Fruit fly (Drosophila melanogaster): Measurements from ENCODE around the gene Nulp1.

Gene Nulp1

DNA sequence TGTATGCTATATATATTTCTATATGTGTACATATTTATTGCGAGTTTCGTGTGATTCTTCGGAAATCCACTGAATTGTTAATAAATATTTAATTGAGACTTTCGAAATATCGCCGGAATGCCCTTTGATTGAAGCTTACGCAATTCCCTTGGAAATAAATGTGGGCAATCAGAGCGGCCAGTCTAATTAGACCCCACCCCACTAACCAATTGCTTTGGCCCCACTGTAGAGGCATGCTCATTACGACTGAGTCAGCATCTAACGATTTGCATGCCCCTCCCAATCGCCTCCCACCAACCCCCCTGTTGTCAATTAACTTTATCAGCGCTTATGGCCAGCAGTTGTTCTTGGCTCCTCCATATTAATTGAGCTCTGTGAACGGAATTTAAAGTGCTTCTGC, 6.6 kb downstream of the Nulp1 start:
- TF ChIP-seq Dfd (GFP tag; optimal IDR thresholded peaks at IDR 0.05) (no peak), Hr83 (GFP tag; optimal IDR thresholded peaks at IDR 0.05; ENCODE audit: poor library complexity, severe bottlenecking) (no peak), Rel (GFP tag; optimal IDR thresholded peaks at IDR 0.05) (no peak), Rel (tag; optimal IDR thresholded peaks at IDR 0.05) (no peak), CG9705 (GFP tag; optimal IDR thresholded peaks at IDR 0.05) (no peak), CrebA (GFP tag; optimal IDR thresholded peaks at IDR 0.05; ENCODE audit: borderline replicate concordance) (no peak), woc (GFP tag; optimal IDR thresholded peaks at IDR 0.05) (no peak), usp (GFP tag; optimal IDR thresholded peaks at IDR 0.05) (no peak), Abd-B (GFP tag; optimal IDR thresholded peaks at IDR 0.05) (no peak), sage (GFP tag; optimal IDR thresholded peaks at IDR 0.05) (no peak), pan (optimal IDR thresholded peaks at IDR 0.05) (no peak), sv (GFP tag; optimal IDR thresholded peaks at IDR 0.05) (no peak), tai (GFP tag; optimal IDR thresholded peaks at IDR 0.05) (no peak), Jra (GFP tag; optimal IDR thresholded peaks at IDR 0.05) (no peak), rgr (GFP tag; optimal IDR thresholded peaks at IDR 0.05) (no peak)

DNA sequence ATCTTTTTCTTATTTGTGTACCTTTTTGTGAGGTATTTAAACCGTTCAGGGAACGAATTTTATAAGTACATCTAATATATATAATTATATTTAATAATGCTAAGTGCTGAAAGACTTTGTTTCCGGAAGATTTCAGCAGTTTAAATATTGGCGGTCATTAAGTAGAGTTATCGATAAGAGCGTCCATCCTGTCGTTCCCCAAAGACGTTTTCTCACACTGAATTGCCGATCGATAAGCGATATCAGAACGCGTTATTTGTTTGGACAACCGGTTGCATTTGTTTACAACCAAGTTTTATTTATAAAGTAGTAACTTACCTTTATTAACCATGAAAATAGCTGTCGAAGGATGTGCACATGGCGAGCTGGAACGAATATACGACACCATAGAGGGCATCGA, 11.4 kb downstream of the Nulp1 start, which contains the start of gene ldbr:
Gene ldbr (plus strand): TSS at position 238 of the 400 bp plus-strand sequence.
- TF ChIP-seq woc (GFP tag; optimal IDR thresholded peaks at IDR 0.05) (no peak), rgr (GFP tag; optimal IDR thresholded peaks at IDR 0.05) (peak; percentile 30), foxo (GFP tag; optimal IDR thresholded peaks at IDR 0.05) (peak in 1 of 2 experiments; percentile 44), br (GFP tag; optimal IDR thresholded peaks at IDR 0.05) (peak; percentile 3), jim (GFP tag; optimal IDR thresholded peaks at IDR 0.05) (no peak), tai (GFP tag; optimal IDR thresholded peaks at IDR 0.05) (no peak), Sp1 (GFP tag; optimal IDR thresholded peaks at IDR 0.05) (peak; percentile 21)

DNA sequence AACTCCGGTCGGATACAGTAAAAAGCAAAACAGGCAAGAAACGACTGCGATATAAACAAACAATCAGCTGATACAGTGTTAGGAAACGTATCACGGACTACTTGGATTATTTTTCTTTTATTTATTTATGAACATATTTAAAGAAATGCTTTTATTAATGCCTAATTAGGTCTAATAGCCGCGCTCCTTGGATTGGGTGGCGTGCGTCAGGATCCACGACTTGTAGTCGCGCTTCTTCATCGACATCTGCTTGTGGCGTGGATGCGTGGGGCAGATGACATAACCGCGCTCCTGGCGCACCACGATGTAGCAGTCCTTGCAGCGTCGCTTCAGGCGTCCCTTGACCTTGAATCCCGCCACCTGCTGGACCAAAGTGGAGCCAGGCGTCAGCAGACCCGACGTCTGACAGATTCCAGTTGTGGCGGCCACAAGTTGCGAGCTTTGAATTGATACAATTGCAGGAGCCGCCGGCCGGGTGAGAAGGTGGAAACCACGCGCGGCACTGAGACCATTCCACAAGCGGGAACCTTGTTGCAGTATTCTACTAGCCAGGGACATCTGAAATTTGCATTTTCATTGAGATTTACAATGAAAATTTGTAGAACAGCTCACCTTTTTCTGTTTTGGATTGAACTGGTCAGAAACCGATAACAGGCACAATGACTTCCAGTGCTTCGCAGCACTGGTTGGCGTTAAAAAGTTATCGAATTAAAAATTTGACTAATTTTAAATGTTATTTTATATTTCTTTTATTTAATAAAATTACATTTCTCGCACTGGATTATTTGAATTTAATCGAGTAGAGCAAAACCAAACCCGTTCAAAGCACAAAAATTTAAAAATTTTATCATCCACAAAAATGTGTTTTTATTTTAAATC, 14.6 kb downstream of the Nulp1 start, which contains the start of the genes CG7550 and mRpL36:
Gene CG7550 (minus strand): TSS at position 51 of the 879 bp plus-strand sequence.
Gene mRpL36 (minus strand): TSS at position 652 of the 879 bp plus-strand sequence.
- TF ChIP-seq dsf (GFP tag; optimal IDR thresholded peaks at IDR 0.05; ENCODE audit: borderline replicate concordance) (no peak), Hr83 (GFP tag; optimal IDR thresholded peaks at IDR 0.05; ENCODE audit: poor library complexity, severe bottlenecking) (peak; percentile 8)

DNA sequence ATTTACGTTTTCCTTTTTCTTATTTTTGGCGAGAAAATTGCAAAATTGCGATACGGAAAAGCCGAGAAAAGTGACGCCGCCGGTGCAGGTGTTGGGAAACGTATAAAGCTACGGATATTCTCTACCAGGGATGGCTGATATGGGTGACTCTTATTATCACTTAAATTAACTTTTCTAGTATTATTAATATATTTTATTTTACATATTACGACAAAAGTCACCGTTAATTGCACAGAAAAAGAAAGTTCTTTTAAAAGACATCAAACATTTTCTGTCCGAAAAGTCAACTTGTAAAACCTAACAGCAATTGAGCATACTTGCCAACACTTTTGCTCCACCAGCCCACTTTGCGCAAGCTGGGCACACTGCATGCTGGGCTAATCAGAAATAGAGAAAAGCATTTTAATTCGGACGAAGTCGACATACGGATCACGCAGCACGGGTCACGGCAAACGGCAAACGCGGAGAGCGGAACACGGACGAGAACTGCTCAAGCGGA, 17.6 kb downstream of the Nulp1 start, which contains the start of the genes Cds and Uba2:
Gene Cds (plus strand): TSS at position 51 of the 499 bp plus-strand sequence.
Gene Uba2 (minus strand): TSS at position 107 of the 499 bp plus-strand sequence.
- TF ChIP-seq dmrt93B (GFP tag; optimal IDR thresholded peaks at IDR 0.05): peak; percentile 87
- TF ChIP-seq sage (GFP tag; optimal IDR thresholded peaks at IDR 0.05): peak; percentile 80
- peak; percentile 90 for TF ChIP-seq fru (GFP tag; optimal IDR thresholded peaks at IDR 0.05)
- peak; percentile 80 for TF ChIP-seq GATAd (GFP tag; optimal IDR thresholded peaks at IDR 0.05)
- TF ChIP-seq Hnf4 (GFP tag; optimal IDR thresholded peaks at IDR 0.05): peak; percentile 87
- TF ChIP-seq Myc (optimal IDR thresholded peaks at IDR 0.05): peak; percentile 39
- peak; percentile 32 for TF ChIP-seq Dif (GFP tag; optimal IDR thresholded peaks at IDR 0.05; ENCODE audit: partially characterized antibody)
- peak; percentile 95 for TF ChIP-seq rgr (GFP tag; optimal IDR thresholded peaks at IDR 0.05)
- TF ChIP-seq CG32264 (GFP tag; optimal IDR thresholded peaks at IDR 0.05): peak; percentile 67
- TF ChIP-seq CG9705 (GFP tag; optimal IDR thresholded peaks at IDR 0.05): peak; percentile 91
- TF ChIP-seq ey (GFP tag; optimal IDR thresholded peaks at IDR 0.05): peak; percentile 83
- TF ChIP-seq sv (GFP tag; optimal IDR thresholded peaks at IDR 0.05): peak; percentile 85
- TF ChIP-seq Abd-B (GFP tag; optimal IDR thresholded peaks at IDR 0.05): no peak
- TF ChIP-seq Vsx2 (GFP tag; optimal IDR thresholded peaks at IDR 0.05; ENCODE audit: partially characterized antibody): peak; percentile 90
- no peak for TF ChIP-seq N (GFP tag; optimal IDR thresholded peaks at IDR 0.05)
- TF ChIP-seq foxo (GFP tag; optimal IDR thresholded peaks at IDR 0.05): peak in 1 of 2 experiments; percentile 95
- TF ChIP-seq Sp1 (GFP tag; optimal IDR thresholded peaks at IDR 0.05): peak; percentile 92
- TF ChIP-seq HLH106 (tag; optimal IDR thresholded peaks at IDR 0.05): peak; percentile 95
- peak; percentile 75 for TF ChIP-seq dsf (GFP tag; optimal IDR thresholded peaks at IDR 0.05; ENCODE audit: borderline replicate concordance)
- no peak for TF ChIP-seq lola (GFP tag; optimal IDR thresholded peaks at IDR 0.05)
- TF ChIP-seq br (GFP tag; optimal IDR thresholded peaks at IDR 0.05): peak; percentile 83
- no peak for TF ChIP-seq pan (optimal IDR thresholded peaks at IDR 0.05)
- no peak for TF ChIP-seq usp (GFP tag; optimal IDR thresholded peaks at IDR 0.05)
- peak; percentile 83 for TF ChIP-seq Rel (GFP tag; optimal IDR thresholded peaks at IDR 0.05)
- peak; percentile 84 for TF ChIP-seq Rel (tag; optimal IDR thresholded peaks at IDR 0.05)
- no peak for TF ChIP-seq Dfd (GFP tag; optimal IDR thresholded peaks at IDR 0.05)
- TF ChIP-seq OdsH (GFP tag; optimal IDR thresholded peaks at IDR 0.05): peak; percentile 88
- TF ChIP-seq jim (GFP tag; optimal IDR thresholded peaks at IDR 0.05): peak; percentile 28
- TF ChIP-seq dl (GFP tag; optimal IDR thresholded peaks at IDR 0.05; ENCODE audit: insufficient read depth in 1 of 2, partially characterized antibody in 2 of 2): no peak
- TF ChIP-seq h (GFP tag; optimal IDR thresholded peaks at IDR 0.05): peak; percentile 91
- no peak for TF ChIP-seq Hr83 (GFP tag; optimal IDR thresholded peaks at IDR 0.05; ENCODE audit: poor library complexity, severe bottlenecking)
- TF ChIP-seq tai (GFP tag; optimal IDR thresholded peaks at IDR 0.05): no peak
- peak; percentile 91 for TF ChIP-seq psq (GFP tag; optimal IDR thresholded peaks at IDR 0.05)
- TF ChIP-seq CrebA (GFP tag; optimal IDR thresholded peaks at IDR 0.05; ENCODE audit: borderline replicate concordance): no peak
- TF ChIP-seq Jra (GFP tag; optimal IDR thresholded peaks at IDR 0.05): peak; percentile 83
- TF ChIP-seq Mio (GFP tag; optimal IDR thresholded peaks at IDR 0.05): no peak
- TF ChIP-seq brk (GFP tag; optimal IDR thresholded peaks at IDR 0.05): no peak
- no peak for TF ChIP-seq woc (GFP tag; optimal IDR thresholded peaks at IDR 0.05)

Measured in whole organism, wandering third instar larva.